Worm (Caenorhabditis elegans): ENCODE measurements around the gene F57H12.5.

- TF ChIP-seq ceh-83 (GFP tag; optimal IDR thresholded peaks at IDR 0.05) (no peak), snpc-4 (tag; optimal IDR thresholded peaks at IDR 0.05) (no peak)
Observed at ce11 chrIV:8000763-8001162, 33.7 kb downstream of the F57H12.5 start.

Measured in whole organism, mixed stage, embryonic.